Worm (Caenorhabditis elegans): ENCODE data around the gene prcc-1.

The prcc-1 gene

DNA sequence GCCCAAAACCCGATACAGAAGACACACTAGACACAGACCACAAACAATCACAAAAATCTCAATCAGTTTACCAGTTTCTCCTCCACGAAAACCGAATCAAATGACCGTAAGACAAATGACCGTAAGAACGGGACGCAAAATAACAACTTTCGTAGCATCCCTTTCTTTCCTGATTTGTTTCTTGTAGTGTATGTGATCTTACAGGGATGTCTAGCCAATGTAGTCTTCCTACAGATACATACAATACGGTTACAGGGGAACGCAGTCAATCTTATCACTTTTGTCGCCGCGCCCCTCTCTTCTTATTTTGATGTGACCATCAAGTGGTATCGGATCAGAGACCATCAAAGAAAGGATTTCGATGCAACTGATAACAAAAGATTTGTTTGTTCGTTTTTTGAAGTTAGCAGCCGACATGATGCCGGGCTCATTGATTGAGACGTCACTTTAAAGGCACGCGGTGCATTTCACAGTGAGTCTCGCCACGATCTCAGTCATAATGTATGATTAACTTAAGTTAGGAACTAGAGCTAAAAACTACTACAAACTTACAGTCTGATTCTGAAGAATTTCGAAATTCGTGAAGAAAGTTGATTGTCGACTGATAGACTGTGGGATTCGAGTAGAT, 17.9 kb downstream of the prcc-1 start (continued):
- 0 out of 2 replicates have a peak, but pooled peaks have one; percentile 8 for TF ChIP-seq grh-1 (GFP tag; IDR thresholded peaks at IDR 0.05)

DNA sequence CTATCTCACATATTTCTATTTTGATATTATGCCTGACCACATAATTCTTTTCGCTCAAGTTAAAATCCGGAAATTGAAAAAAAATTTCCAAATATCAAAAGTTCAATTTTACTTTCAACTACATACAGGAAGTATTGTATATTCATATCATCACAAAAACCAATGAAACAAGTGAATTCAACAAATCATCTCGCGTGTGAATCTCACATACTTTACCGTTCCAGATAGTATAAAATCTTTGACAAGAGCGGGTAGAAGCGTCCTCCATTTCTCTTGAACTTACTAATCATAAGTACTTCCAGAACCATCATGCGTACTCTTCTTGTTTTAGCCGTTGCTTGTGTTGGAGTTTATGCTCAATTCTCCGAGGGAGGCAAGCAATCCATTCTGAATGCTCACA, 22.1 kb downstream of the prcc-1 start, which contains the start of gene scl-8:
Gene scl-8, plus strand, starts transcription at position 301 of the 400 bp plus-strand sequence.
- no peak for TF ChIP-seq zag-1 (tag; optimal IDR thresholded peaks at IDR 0.05)
- TF ChIP-seq lin-15B (tag; optimal IDR thresholded peaks at IDR 0.05), result no peak
- TF ChIP-seq alr-1 (tag; optimal IDR thresholded peaks at IDR 0.05; ENCODE audit: borderline replicate concordance), result no peak
- no peak for TF ChIP-seq lir-3 (tag; optimal IDR thresholded peaks at IDR 0.05; ENCODE audit: poor library complexity)
- no peak for TF ChIP-seq mep-1 (tag; optimal IDR thresholded peaks at IDR 0.05)
- no peak for TF ChIP-seq nhr-237 (tag; optimal IDR thresholded peaks at IDR 0.05)
- no peak for TF ChIP-seq egl-13 (tag; optimal IDR thresholded peaks at IDR 0.05)
- TF ChIP-seq ceh-63 (GFP tag; optimal IDR thresholded peaks at IDR 0.05), result no peak
- TF ChIP-seq unc-86 (tag; optimal IDR thresholded peaks at IDR 0.05), result no peak
- TF ChIP-seq nhr-20 (tag; optimal IDR thresholded peaks at IDR 0.05), result no peak
- TF ChIP-seq ces-1 (GFP tag; optimal IDR thresholded peaks at IDR 0.05), result no peak

DNA sequence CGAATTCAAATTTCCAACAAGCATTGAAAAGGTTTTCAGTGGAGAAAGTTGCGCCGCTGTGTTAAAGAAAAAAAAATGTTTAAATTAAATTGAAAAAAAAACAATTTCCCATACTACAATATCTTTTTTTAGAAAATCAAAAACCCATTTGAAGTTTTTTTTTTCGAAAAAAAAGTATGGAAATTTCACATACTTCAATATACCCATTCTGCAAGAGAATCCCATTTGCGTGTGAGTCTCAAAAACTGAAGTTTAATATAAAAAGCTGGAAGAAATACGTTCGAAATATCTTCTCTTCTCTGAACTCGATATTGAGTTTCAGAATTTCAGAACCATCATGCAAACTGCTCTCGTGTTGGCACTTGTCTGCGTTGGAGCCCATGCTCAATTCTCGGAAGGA, 23.5 kb downstream of the prcc-1 start, which contains the start of gene scl-7:
Gene scl-7, plus strand, starts transcription at position 301 of the 400 bp plus-strand sequence.
- TF ChIP-seq tbx-2 (tag; optimal IDR thresholded peaks at IDR 0.05) (no peak), nhr-47 (tag; optimal IDR thresholded peaks at IDR 0.05) (no peak), zip-4 (GFP tag; optimal IDR thresholded peaks at IDR 0.05) (no peak), C34B4.2 (tag; optimal IDR thresholded peaks at IDR 0.05) (no peak), fos-1 (tag; optimal IDR thresholded peaks at IDR 0.05) (no peak), nhr-28 (tag; optimal IDR thresholded peaks at IDR 0.05) (no peak), ces-1 (GFP tag; optimal IDR thresholded peaks at IDR 0.05) (no peak), lin-35 (GFP tag; optimal IDR thresholded peaks at IDR 0.05) (no peak), ceh-8 (GFP tag; optimal IDR thresholded peaks at IDR 0.05) (no peak), nhr-19 (GFP tag; conservative IDR thresholded peaks at IDR 0.05) (no peak), swsn-7 (tag; optimal IDR thresholded peaks at IDR 0.05) (no peak), ceh-63 (GFP tag; optimal IDR thresholded peaks at IDR 0.05) (no peak), fkh-10 (GFP tag; optimal IDR thresholded peaks at IDR 0.05) (no peak), blmp-1 (tag; optimal IDR thresholded peaks at IDR 0.05) (no peak), hpl-2 (GFP tag; optimal IDR thresholded peaks at IDR 0.05) (no peak), efl-1 (optimal IDR thresholded peaks at IDR 0.05) (no peak), efl-1 (GFP tag; optimal IDR thresholded peaks at IDR 0.05 in 1 of 2) (no peak), nhr-71 (tag; optimal IDR thresholded peaks at IDR 0.05) (no peak), nhr-237 (tag; optimal IDR thresholded peaks at IDR 0.05) (no peak), nhr-20 (tag; optimal IDR thresholded peaks at IDR 0.05) (no peak), hlh-17 (GFP tag; optimal IDR thresholded peaks at IDR 0.05; ENCODE audit: borderline replicate concordance) (no peak)

DNA sequence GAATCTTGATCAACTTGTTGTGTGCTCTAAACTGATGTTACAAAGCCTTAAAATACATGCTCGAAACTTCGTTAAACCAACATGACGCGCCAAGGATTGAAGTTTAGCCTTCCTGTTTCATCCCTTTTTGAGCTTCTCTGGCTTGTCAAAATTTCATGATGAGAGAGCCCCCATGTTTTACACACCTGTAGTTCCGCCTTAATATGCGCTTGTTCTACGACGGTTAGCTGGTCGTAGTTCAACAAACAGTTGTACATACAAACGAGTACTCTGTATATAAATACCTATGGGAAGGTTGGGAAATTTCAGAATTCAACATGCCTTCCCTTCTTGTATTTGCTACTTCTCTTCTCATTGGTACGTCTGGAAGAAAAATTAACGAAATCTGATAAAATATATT, 25.1 kb downstream of the prcc-1 start, which contains the start of gene scl-6:
Gene scl-6, plus strand, starts transcription at position 301 of the 400 bp plus-strand sequence.
- TF ChIP-seq irx-1 (tag; optimal IDR thresholded peaks at IDR 0.05) (no peak), sptf-1 (tag; optimal IDR thresholded peaks at IDR 0.05) (no peak)

DNA sequence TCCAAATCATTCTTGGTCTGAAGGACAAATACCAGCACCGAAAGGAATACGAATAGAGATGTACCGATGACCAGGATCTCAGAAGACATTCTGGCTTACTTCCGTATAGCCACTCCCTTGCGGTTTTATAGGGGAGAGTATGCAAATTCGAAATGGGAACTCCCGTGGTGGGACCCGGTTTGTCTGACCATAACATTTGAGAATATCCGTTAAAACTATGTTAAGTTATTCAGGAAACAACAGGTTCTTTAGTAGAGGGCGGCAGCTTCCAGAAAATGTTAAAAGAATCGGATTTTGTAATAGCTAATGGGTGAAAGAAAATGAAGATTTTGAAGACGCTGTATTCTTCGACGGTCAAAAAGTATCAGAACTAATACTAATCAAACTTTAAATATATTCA, 26.4 kb downstream of the prcc-1 start, which contains the start of gene col-131:
Gene col-131, minus strand, starts transcription at position 101 of the 400 bp plus-strand sequence.
- TF ChIP-seq lin-13 (GFP tag; optimal IDR thresholded peaks at IDR 0.05), result no peak
- no peak for TF ChIP-seq tbx-2 (tag; optimal IDR thresholded peaks at IDR 0.05)
- no peak for TF ChIP-seq nhr-12 (tag; optimal IDR thresholded peaks at IDR 0.05)
- no peak for TF ChIP-seq lin-14 (GFP tag; optimal IDR thresholded peaks at IDR 0.05)
- TF ChIP-seq nhr-77 (tag; optimal IDR thresholded peaks at IDR 0.05), result no peak
- TF ChIP-seq pqm-1 (tag; optimal IDR thresholded peaks at IDR 0.05), result no peak
- no peak for TF ChIP-seq nhr-71 (tag; optimal IDR thresholded peaks at IDR 0.05)
- TF ChIP-seq nhr-20 (tag; optimal IDR thresholded peaks at IDR 0.05), result no peak
- TF ChIP-seq mdl-1 (tag; optimal IDR thresholded peaks at IDR 0.05), result no peak
- TF ChIP-seq hlh-17 (GFP tag; optimal IDR thresholded peaks at IDR 0.05; ENCODE audit: borderline replicate concordance), result no peak
- TF ChIP-seq unc-86 (tag; optimal IDR thresholded peaks at IDR 0.05), result no peak
- no peak for TF ChIP-seq unc-98 (GFP tag; IDR thresholded peaks at IDR 0.05)
